Fruit fly (Drosophila melanogaster): ENCODE measurements around the gene CG4666.

CG4666 gene

dm6 chrX:6074845-6075244, 2.7 kb downstream of the CG4666 start, which contains the start of gene Tsp5D (continued):
- 0 out of 2 replicates have a peak, but pooled peaks have one; percentile 21 for TF ChIP-seq GATAe (GFP tag; conservative IDR thresholded peaks at IDR 0.05)
- TF ChIP-seq kay (GFP tag; optimal IDR thresholded peaks at IDR 0.05): peak; percentile 66
- TF ChIP-seq bowl (GFP tag; IDR thresholded peaks at IDR 0.05): peak; percentile 91
- TF ChIP-seq slou (GFP tag; optimal IDR thresholded peaks at IDR 0.05): peak; percentile 11
- TF ChIP-seq CG7839 (tag; optimal IDR thresholded peaks at IDR 0.05): peak; percentile 93
- peak; percentile 31 to 89 for TF ChIP-seq dpn (GFP tag; optimal IDR thresholded peaks at IDR 0.05)
- no peak for TF ChIP-seq pfk (GFP tag; optimal IDR thresholded peaks at IDR 0.05)
- peak; percentile 55 for TF ChIP-seq CG12769 (tag; optimal IDR thresholded peaks at IDR 0.05)
- no peak for TF ChIP-seq usp (GFP tag; optimal IDR thresholded peaks at IDR 0.05)
- TF ChIP-seq kah (GFP tag; optimal IDR thresholded peaks at IDR 0.05): peak; percentile 86
- TF ChIP-seq CG14965 (GFP tag; optimal IDR thresholded peaks at IDR 0.05; ENCODE audit: borderline replicate concordance): no peak
- peak; percentile 58 for TF ChIP-seq CG16863 (GFP tag; optimal IDR thresholded peaks at IDR 0.05)
- TF ChIP-seq lilli (GFP tag; optimal IDR thresholded peaks at IDR 0.05): peak; percentile 30
- TF ChIP-seq Nf-YB (GFP tag; optimal IDR thresholded peaks at IDR 0.05): peak; percentile 74
- TF ChIP-seq az2 (GFP tag; optimal IDR thresholded peaks at IDR 0.05): peak; percentile 92
- no peak for TF ChIP-seq Bteb2 (GFP tag; optimal IDR thresholded peaks at IDR 0.05)
- peak; percentile 92 for TF ChIP-seq CG14050 (GFP tag; IDR thresholded peaks at IDR 0.05)
- peak; percentile 51 for TF ChIP-seq pnt (GFP tag; optimal IDR thresholded peaks at IDR 0.05)
- TF ChIP-seq Oli (tag; optimal IDR thresholded peaks at IDR 0.05): peak; percentile 94
- TF ChIP-seq CG13624 (GFP tag; optimal IDR thresholded peaks at IDR 0.05): no peak
- peak; percentile 82 for TF ChIP-seq CG17568 (GFP tag; optimal IDR thresholded peaks at IDR 0.05)
- peak; percentile 79 for TF ChIP-seq BtbVII (GFP tag; optimal IDR thresholded peaks at IDR 0.05)
- TF ChIP-seq B-H1 (GFP tag; IDR thresholded peaks at IDR 0.05): peak; percentile 92
- peak; percentile 92 for TF ChIP-seq Aef1 (GFP tag; IDR thresholded peaks at IDR 0.05)
- TF ChIP-seq onecut (GFP tag; IDR thresholded peaks at IDR 0.05): peak; percentile 92
- peak; percentile 90 for TF ChIP-seq nerfin-1 (tag; optimal IDR thresholded peaks at IDR 0.05)
- peak; percentile 78 for TF ChIP-seq CG10431 (GFP tag; optimal IDR thresholded peaks at IDR 0.05)
- peak; percentile 93 for TF ChIP-seq ranshi (GFP tag; IDR thresholded peaks at IDR 0.05)
- TF ChIP-seq CG3726 (GFP tag; IDR thresholded peaks at IDR 0.05): peak; percentile 90
- no peak for TF ChIP-seq Hmx (GFP tag; optimal IDR thresholded peaks at IDR 0.05)
- peak; percentile 94 for TF ChIP-seq ap (GFP tag; IDR thresholded peaks at IDR 0.05)
- TF ChIP-seq CG15073 (GFP tag; optimal IDR thresholded peaks at IDR 0.05): peak; percentile 72
- TF ChIP-seq CG4360 (GFP tag; IDR thresholded peaks at IDR 0.05): peak; percentile 69
- peak; percentile 89 for TF ChIP-seq CG1233 (GFP tag; optimal IDR thresholded peaks at IDR 0.05)
- TF ChIP-seq Hr51 (GFP tag; optimal IDR thresholded peaks at IDR 0.05): peak; percentile 35 to 93
- peak; percentile 96 for TF ChIP-seq fd96Cb (tag; optimal IDR thresholded peaks at IDR 0.05)
- peak; percentile 95 for TF ChIP-seq Blimp-1 (GFP tag; optimal IDR thresholded peaks at IDR 0.05)
- peak; percentile 84 for TF ChIP-seq CG18764 (GFP tag; optimal IDR thresholded peaks at IDR 0.05)
- no peak for TF ChIP-seq crc (GFP tag; optimal IDR thresholded peaks at IDR 0.05)
- TF ChIP-seq CG6272 (GFP tag; IDR thresholded peaks at IDR 0.05): peak; percentile 87
- peak; percentile 73 for TF ChIP-seq CG31224 (GFP tag; IDR thresholded peaks at IDR 0.05)
- peak; percentile 92 for TF ChIP-seq CG4424 (GFP tag; optimal IDR thresholded peaks at IDR 0.05)
- peak; percentile 85 for TF ChIP-seq CG11723 (GFP tag; optimal IDR thresholded peaks at IDR 0.05)
- peak; percentile 43 for TF ChIP-seq CG2116 (GFP tag; optimal IDR thresholded peaks at IDR 0.05)
- peak; percentile 95 for TF ChIP-seq CG5953 (GFP tag; IDR thresholded peaks at IDR 0.05)
- no peak for TF ChIP-seq pita (GFP tag; optimal IDR thresholded peaks at IDR 0.05)
- peak; percentile 95 for TF ChIP-seq oc (tag; optimal IDR thresholded peaks at IDR 0.05)
- peak; percentile 86 for TF ChIP-seq CG5180 (GFP tag; optimal IDR thresholded peaks at IDR 0.05)
- TF ChIP-seq CG32532 (GFP tag; IDR thresholded peaks at IDR 0.05): peak; percentile 82
- peak; percentile 90 for TF ChIP-seq nau (GFP tag; optimal IDR thresholded peaks at IDR 0.05)
- TF ChIP-seq seq (GFP tag; IDR thresholded peaks at IDR 0.05): peak; percentile 94
